Comparison of ENCODE assay signal across 1 fruit fly cellular context in the genomic region with DNA sequence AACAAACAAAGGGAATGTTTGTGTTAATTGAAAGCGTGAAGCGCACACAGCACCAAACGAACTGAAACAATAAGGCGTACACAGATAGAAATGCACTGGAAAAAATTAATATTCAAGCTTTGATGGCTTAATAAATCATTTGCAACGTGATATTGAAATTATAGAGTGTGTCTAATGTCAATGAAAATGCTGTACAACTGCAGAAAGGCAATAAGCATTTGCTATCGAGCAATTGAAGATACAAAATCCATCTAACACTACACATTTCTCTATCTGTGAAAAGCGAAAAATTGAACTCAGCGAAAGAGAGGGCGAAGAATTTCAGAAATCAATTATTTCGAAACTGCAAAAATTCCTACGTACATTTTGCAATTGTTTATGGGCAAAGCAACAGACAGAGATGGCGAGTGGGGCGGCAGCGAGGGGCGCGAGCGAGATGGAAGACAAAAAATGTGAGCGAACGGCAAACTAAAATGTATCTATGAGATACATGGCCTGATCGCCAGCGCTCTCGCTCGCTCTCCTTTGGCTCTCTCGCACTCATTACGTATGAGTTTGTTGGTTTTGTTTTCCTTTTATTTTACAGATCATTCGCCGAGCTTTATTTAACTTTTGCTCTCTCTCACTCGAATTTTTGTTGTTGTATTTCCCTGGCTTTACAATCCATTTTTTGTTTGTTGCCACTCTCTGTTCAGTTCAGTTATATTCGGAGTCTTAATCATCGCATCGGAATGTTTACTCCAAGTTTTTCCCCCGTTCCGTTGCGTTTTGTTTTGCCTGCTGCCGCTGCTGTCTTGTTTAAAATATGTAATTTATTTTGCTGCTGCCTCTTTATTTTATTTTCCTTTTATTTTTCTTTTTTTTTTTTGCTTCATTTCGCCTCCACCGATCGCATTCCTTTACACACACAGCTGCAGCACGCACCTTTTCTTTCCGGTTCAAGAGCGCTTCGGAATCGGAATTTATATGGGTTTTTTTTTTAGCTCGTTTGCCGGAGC.
TF ChIP-seq lines count a peak whose summit lies in the region.

No protein-coding gene starts in this region.

TF ChIP-seq in whole organism, embryonic, 481 proteins besides CTCF, POLR2A, EP300 and RAD21 (continued from another document and continues in another):
- TF ChIP-seq CG2889 (GFP tag; IDR thresholded peaks at IDR 0.05; lab: Robert Waterston, UW) = 0 out of 3 replicates have a peak, but pooled peaks have one; percentile 27
- peak; percentile 39 for TF ChIP-seq p53 (GFP tag; optimal IDR thresholded peaks at IDR 0.05; lab: Kevin White, UChicago)
- peak; percentile 71; the same call in 2 of the 3 replicates for TF ChIP-seq ci (GFP tag; IDR thresholded peaks at IDR 0.05; lab: Robert Waterston, UW)
- peak; percentile 79 for TF ChIP-seq CG12769 (tag; optimal IDR thresholded peaks at IDR 0.05; lab: Kevin White, UChicago)
- TF ChIP-seq Ets65A (GFP tag; lab: Kevin White, UChicago) = peak; percentile 73
- TF ChIP-seq D19A (tag; optimal IDR thresholded peaks at IDR 0.05; lab: Kevin White, UChicago) = peak; percentile 49
- TF ChIP-seq Trl (optimal IDR thresholded peaks at IDR 0.05; lab: Kevin White, UChicago) = peak; percentile 82 to 92
- TF ChIP-seq Trl (GFP tag; optimal IDR thresholded peaks at IDR 0.05; lab: Kevin White, UChicago) = peak; percentile 62
- TF ChIP-seq CG12942 (GFP tag; optimal IDR thresholded peaks at IDR 0.05; lab: Kevin White, UChicago) = peak; percentile 66
- TF ChIP-seq CG8388 (GFP tag; optimal IDR thresholded peaks at IDR 0.05; lab: Kevin White, UChicago) = peak; percentile 68
- TF ChIP-seq disco-r (GFP tag; optimal IDR thresholded peaks at IDR 0.05; lab: Kevin White, UChicago) = peak; percentile 71
- TF ChIP-seq CG10366 (GFP tag; IDR thresholded peaks at IDR 0.05; lab: Robert Waterston, UW) = peak; percentile 72
- peak; percentile 60 for TF ChIP-seq CHES-1-like (GFP tag; optimal IDR thresholded peaks at IDR 0.05; lab: Kevin White, UChicago)
- no peak for TF ChIP-seq CG8290 (GFP tag; optimal IDR thresholded peaks at IDR 0.05; lab: Kevin White, UChicago)
- TF ChIP-seq CG8290 (tag; optimal IDR thresholded peaks at IDR 0.05; lab: Kevin White, UChicago) = peak in 1 of 2 experiments; percentile 76
- peak; percentile 68; the same call in 1 of the 3 replicates for TF ChIP-seq so (GFP tag; IDR thresholded peaks at IDR 0.05; lab: Robert Waterston, UW)
- peak; percentile 51 for TF ChIP-seq jumu (GFP tag; optimal IDR thresholded peaks at IDR 0.05; lab: Kevin White, UChicago)
- no peak for TF ChIP-seq Kr (GFP tag; optimal IDR thresholded peaks at IDR 0.05; lab: Kevin White, UChicago)
- peak; percentile 78 for TF ChIP-seq vvl (GFP tag; IDR thresholded peaks at IDR 0.05; lab: Robert Waterston, UW)
- no peak for TF ChIP-seq gro (GFP tag; optimal IDR thresholded peaks at IDR 0.05; lab: Kevin White, UChicago)
- peak; percentile 73; the same call in 1 of the 2 replicates for TF ChIP-seq Atf6 (GFP tag; IDR thresholded peaks at IDR 0.05; lab: Robert Waterston, UW)
- TF ChIP-seq usp (GFP tag; optimal IDR thresholded peaks at IDR 0.05; lab: Kevin White, UChicago) = no peak
- no peak for TF ChIP-seq Fer2 (tag; optimal IDR thresholded peaks at IDR 0.05; lab: Kevin White, UChicago)
- TF ChIP-seq lilli (GFP tag; optimal IDR thresholded peaks at IDR 0.05; lab: Kevin White, UChicago) = peak; percentile 68
- TF ChIP-seq CoRest (tag; optimal IDR thresholded peaks at IDR 0.05; lab: Kevin White, UChicago) = peak; percentile 66
- no peak for TF ChIP-seq prd (optimal IDR thresholded peaks at IDR 0.05; lab: Kevin White, UChicago)
- TF ChIP-seq prd (GFP tag; IDR thresholded peaks at IDR 0.05; lab: Robert Waterston, UW) = peak; percentile 78
- no peak for TF ChIP-seq vnd (GFP tag; IDR thresholded peaks at IDR 0.05; lab: Robert Waterston, UW; ENCODE audit: partially characterized antibody)
- peak; percentile 79 for TF ChIP-seq dysf (GFP tag; IDR thresholded peaks at IDR 0.05; lab: Robert Waterston, UW)
- no peak for TF ChIP-seq sna (GFP tag; IDR thresholded peaks at IDR 0.05; lab: Robert Waterston, UW; ENCODE audit: partially characterized antibody)
- TF ChIP-seq CG17829 (tag; optimal IDR thresholded peaks at IDR 0.05; lab: Kevin White, UChicago) = peak; percentile 68
- TF ChIP-seq CG16815 (GFP tag; optimal IDR thresholded peaks at IDR 0.05; lab: Kevin White, UChicago) = peak; percentile 37
- TF ChIP-seq grn (GFP tag; optimal IDR thresholded peaks at IDR 0.05; lab: Kevin White, UChicago) = no peak
- no peak for TF ChIP-seq Ets97D (GFP tag; optimal IDR thresholded peaks at IDR 0.05; lab: Kevin White, UChicago)
- peak; percentile 31; the same call in 1 of the 2 replicates for TF ChIP-seq bbx (GFP tag; IDR thresholded peaks at IDR 0.05; lab: Robert Waterston, UW; ENCODE audit: partially characterized antibody)
- TF ChIP-seq Atf-2 (GFP tag; optimal IDR thresholded peaks at IDR 0.05; lab: Kevin White, UChicago) = peak; percentile 59
- TF ChIP-seq eve (GFP tag; optimal IDR thresholded peaks at IDR 0.05; lab: Kevin White, UChicago) = peak in 1 of 2 experiments; percentile 89
- no peak for TF ChIP-seq D (optimal IDR thresholded peaks at IDR 0.05; lab: Kevin White, UChicago)
- peak; percentile 54 for TF ChIP-seq D (GFP tag; optimal IDR thresholded peaks at IDR 0.05; lab: Kevin White, UChicago)
- TF ChIP-seq CG2712 (tag; optimal IDR thresholded peaks at IDR 0.05; lab: Kevin White, UChicago) = peak; percentile 73
- no peak for TF ChIP-seq BEAF-32 (GFP tag; optimal IDR thresholded peaks at IDR 0.05; lab: Kevin White, UChicago)
- TF ChIP-seq CG17359 (tag; optimal IDR thresholded peaks at IDR 0.05; lab: Kevin White, UChicago) = peak; percentile 81
- peak; percentile 76 for TF ChIP-seq CG32772 (GFP tag; IDR thresholded peaks at IDR 0.05; lab: Robert Waterston, UW)
- TF ChIP-seq Ravus (GFP tag; IDR thresholded peaks at IDR 0.05; lab: Robert Waterston, UW) = peak; percentile 7; the same call in 1 of the 2 replicates
- TF ChIP-seq Dek (tag; optimal IDR thresholded peaks at IDR 0.05; lab: Kevin White, UChicago) = no peak
- peak; percentile 25 for TF ChIP-seq Dip3 (GFP tag; optimal IDR thresholded peaks at IDR 0.05; lab: Kevin White, UChicago)
- no peak for TF ChIP-seq hbn (GFP tag; IDR thresholded peaks at IDR 0.05; lab: Robert Waterston, UW; ENCODE audit: partially characterized antibody)
- no peak for TF ChIP-seq HLH4C (GFP tag; IDR thresholded peaks at IDR 0.05; lab: Robert Waterston, UW; ENCODE audit: partially characterized antibody)
- no peak for TF ChIP-seq da (GFP tag; optimal IDR thresholded peaks at IDR 0.05; lab: Kevin White, UChicago)
- TF ChIP-seq NC2α (GFP tag; optimal IDR thresholded peaks at IDR 0.05; lab: Kevin White, UChicago) = no peak
- TF ChIP-seq corto (GFP tag; optimal IDR thresholded peaks at IDR 0.05; lab: Kevin White, UChicago) = no peak
- TF ChIP-seq Mes4 (GFP tag; optimal IDR thresholded peaks at IDR 0.05; lab: Kevin White, UChicago) = peak; percentile 72
- TF ChIP-seq Aef1 (GFP tag; IDR thresholded peaks at IDR 0.05; lab: Robert Waterston, UW) = peak; percentile 74
- TF ChIP-seq fd64A (GFP tag; optimal IDR thresholded peaks at IDR 0.05; lab: Kevin White, UChicago) = peak; percentile 5
- TF ChIP-seq cato (GFP tag; optimal IDR thresholded peaks at IDR 0.05; lab: Kevin White, UChicago; ENCODE audit: borderline replicate concordance) = peak; percentile 3
- peak; percentile 32 for TF ChIP-seq CG17385 (GFP tag; optimal IDR thresholded peaks at IDR 0.05; lab: Kevin White, UChicago)
- TF ChIP-seq Ada2b (GFP tag; IDR thresholded peaks at IDR 0.05; lab: Robert Waterston, UW) = peak; percentile 69
- TF ChIP-seq Awh (GFP tag; IDR thresholded peaks at IDR 0.05; lab: Robert Waterston, UW) = no peak
- TF ChIP-seq dan (GFP tag; IDR thresholded peaks at IDR 0.05; lab: Robert Waterston, UW) = no peak
- TF ChIP-seq nerfin-2 (GFP tag; IDR thresholded peaks at IDR 0.05; lab: Robert Waterston, UW; ENCODE audit: partially characterized antibody) = no peak
- peak; percentile 56 for TF ChIP-seq CG13424 (tag; optimal IDR thresholded peaks at IDR 0.05; lab: Kevin White, UChicago)
- TF ChIP-seq Bgb (GFP tag; IDR thresholded peaks at IDR 0.05; lab: Robert Waterston, UW; ENCODE audit: partially characterized antibody) = no peak
- peak; percentile 22 for TF ChIP-seq CG12744 (GFP tag; optimal IDR thresholded peaks at IDR 0.05; lab: Kevin White, UChicago)
- TF ChIP-seq fd102C (GFP tag; optimal IDR thresholded peaks at IDR 0.05; lab: Kevin White, UChicago) = peak; percentile 40
- TF ChIP-seq tna (GFP tag; IDR thresholded peaks at IDR 0.05; lab: Robert Waterston, UW; ENCODE audit: partially characterized antibody) = no peak
- TF ChIP-seq CG17912 (GFP tag; optimal IDR thresholded peaks at IDR 0.05; lab: Kevin White, UChicago) = no peak
- peak in 1 of 2 experiments; percentile 0 for TF ChIP-seq Hr78 (GFP tag; optimal IDR thresholded peaks at IDR 0.05; lab: Kevin White, UChicago)
- TF ChIP-seq slbo (GFP tag; IDR thresholded peaks at IDR 0.05; lab: Robert Waterston, UW) = peak; percentile 71
- no peak for TF ChIP-seq wek (GFP tag; optimal IDR thresholded peaks at IDR 0.05; lab: Kevin White, UChicago)
- TF ChIP-seq CG4730 (GFP tag; IDR thresholded peaks at IDR 0.05; lab: Robert Waterston, UW) = peak; percentile 53; the same call in 1 of the 2 replicates
- peak; percentile 67 for TF ChIP-seq zfh1 (GFP tag; IDR thresholded peaks at IDR 0.05; lab: Robert Waterston, UW)
- TF ChIP-seq CG14667 (GFP tag; IDR thresholded peaks at IDR 0.05; lab: Robert Waterston, UW) = peak; percentile 52; the same call in 1 of the 2 replicates
- no peak; the same call in 2 of the 3 replicates for TF ChIP-seq croc (GFP tag; conservative IDR thresholded peaks at IDR 0.05; lab: Robert Waterston, UW)
- peak; percentile 27 for TF ChIP-seq CG33213 (GFP tag; optimal IDR thresholded peaks at IDR 0.05; lab: Kevin White, UChicago)
- peak; percentile 71 for TF ChIP-seq stc (GFP tag; IDR thresholded peaks at IDR 0.05; lab: Robert Waterston, UW)
- peak; percentile 51; the same call in 2 of the 4 replicates for TF ChIP-seq Gug (GFP tag; IDR thresholded peaks at IDR 0.05; lab: Robert Waterston, UW)
- TF ChIP-seq Chrac-16 (GFP tag; optimal IDR thresholded peaks at IDR 0.05; lab: Kevin White, UChicago) = peak; percentile 72
- no peak for TF ChIP-seq Spps (tag; optimal IDR thresholded peaks at IDR 0.05; lab: Kevin White, UChicago)
- peak; percentile 72 for TF ChIP-seq nmo (GFP tag; optimal IDR thresholded peaks at IDR 0.05; lab: Kevin White, UChicago)
- peak; percentile 66 for TF ChIP-seq CG12219 (GFP tag; optimal IDR thresholded peaks at IDR 0.05; lab: Kevin White, UChicago)
- TF ChIP-seq rib (GFP tag; IDR thresholded peaks at IDR 0.05; lab: Robert Waterston, UW) = peak; percentile 30; the same call in 1 of the 2 replicates
- TF ChIP-seq Dll (GFP tag; IDR thresholded peaks at IDR 0.05; lab: Robert Waterston, UW; ENCODE audit: partially characterized antibody) = 0 out of 4 replicates have a peak, but pooled peaks have one; percentile 23
- peak; percentile 65; the same call in 1 of the 3 replicates for TF ChIP-seq CG11093 (GFP tag; IDR thresholded peaks at IDR 0.05; lab: Robert Waterston, UW)
- peak; percentile 67 for TF ChIP-seq CG2120 (GFP tag; optimal IDR thresholded peaks at IDR 0.05; lab: Kevin White, UChicago)
- TF ChIP-seq Vsx1 (GFP tag; optimal IDR thresholded peaks at IDR 0.05; lab: Kevin White, UChicago) = peak; percentile 23
- TF ChIP-seq danr (GFP tag; IDR thresholded peaks at IDR 0.05; lab: Robert Waterston, UW) = peak; percentile 51; the same call in 1 of the 2 replicates
- TF ChIP-seq CG7786 (GFP tag; optimal IDR thresholded peaks at IDR 0.05; lab: Kevin White, UChicago) = peak; percentile 59
- TF ChIP-seq CG10147 (GFP tag; optimal IDR thresholded peaks at IDR 0.05; lab: Kevin White, UChicago) = peak; percentile 26
- TF ChIP-seq jing (GFP tag; optimal IDR thresholded peaks at IDR 0.05; lab: Kevin White, UChicago) = peak; percentile 68
- peak; percentile 69 for TF ChIP-seq H2.0 (GFP tag; IDR thresholded peaks at IDR 0.05; lab: Robert Waterston, UW)
- 0 out of 2 replicates have a peak, but pooled peaks have one; percentile 10 for TF ChIP-seq CG10321 (GFP tag; IDR thresholded peaks at IDR 0.05; lab: Robert Waterston, UW)
- TF ChIP-seq hb (GFP tag; IDR thresholded peaks at IDR 0.05; lab: Robert Waterston, UW; ENCODE audit: partially characterized antibody) = no peak
- no peak for TF ChIP-seq CG2129 (GFP tag; IDR thresholded peaks at IDR 0.05; lab: Robert Waterston, UW; ENCODE audit: partially characterized antibody)
- peak; percentile 14 for TF ChIP-seq CG8089 (GFP tag; optimal IDR thresholded peaks at IDR 0.05; lab: Kevin White, UChicago)
- TF ChIP-seq pfk (GFP tag; optimal IDR thresholded peaks at IDR 0.05; lab: Kevin White, UChicago) = no peak
- TF ChIP-seq ems (GFP tag; optimal IDR thresholded peaks at IDR 0.05; lab: Kevin White, UChicago) = peak; percentile 70
- TF ChIP-seq CG17802 (tag; optimal IDR thresholded peaks at IDR 0.05; lab: Kevin White, UChicago) = peak; percentile 38
- TF ChIP-seq Mrtf (GFP tag; IDR thresholded peaks at IDR 0.05; lab: Robert Waterston, UW) = peak; percentile 57; the same call in 2 of the 3 replicates
- TF ChIP-seq tio (GFP tag; optimal IDR thresholded peaks at IDR 0.05; lab: Kevin White, UChicago) = peak; percentile 77
- peak; percentile 12 for TF ChIP-seq Deaf1 (tag; optimal IDR thresholded peaks at IDR 0.05; lab: Kevin White, UChicago)
- peak; percentile 73; the same call in 1 of the 4 replicates for TF ChIP-seq chinmo (GFP tag; IDR thresholded peaks at IDR 0.05; lab: Robert Waterston, UW; ENCODE audit: partially characterized antibody)
- TF ChIP-seq GATAe (GFP tag; conservative IDR thresholded peaks at IDR 0.05; lab: Robert Waterston, UW) = 0 out of 2 replicates have a peak, but pooled peaks have one; percentile 27
- peak; percentile 29 for TF ChIP-seq CG8359 (GFP tag; optimal IDR thresholded peaks at IDR 0.05; lab: Kevin White, UChicago; ENCODE audit: borderline replicate concordance)
- no peak for TF ChIP-seq CG6854 (GFP tag; optimal IDR thresholded peaks at IDR 0.05; lab: Kevin White, UChicago)
- peak; percentile 63 for TF ChIP-seq CG1602 (GFP tag; optimal IDR thresholded peaks at IDR 0.05; lab: Kevin White, UChicago)
- peak; percentile 52 for TF ChIP-seq her (GFP tag; optimal IDR thresholded peaks at IDR 0.05; lab: Kevin White, UChicago)
- no peak for TF ChIP-seq CG6791 (GFP tag; IDR thresholded peaks at IDR 0.05; lab: Robert Waterston, UW; ENCODE audit: partially characterized antibody)
- TF ChIP-seq Pdp1 (GFP tag; optimal IDR thresholded peaks at IDR 0.05; lab: Kevin White, UChicago) = peak; percentile 51 to 70
- peak; percentile 72 for TF ChIP-seq sisA (GFP tag; IDR thresholded peaks at IDR 0.05; lab: Robert Waterston, UW)
- TF ChIP-seq jigr1 (GFP tag; IDR thresholded peaks at IDR 0.05; lab: Robert Waterston, UW) = peak; percentile 38; the same call in 1 of the 3 replicates
- peak; percentile 84 for TF ChIP-seq CG14441 (GFP tag; IDR thresholded peaks at IDR 0.05; lab: Robert Waterston, UW)
- TF ChIP-seq Ptx1 (GFP tag; IDR thresholded peaks at IDR 0.05; lab: Robert Waterston, UW) = peak; percentile 76
- TF ChIP-seq btn (GFP tag; optimal IDR thresholded peaks at IDR 0.05; lab: Kevin White, UChicago) = peak; percentile 74
